Worm (Caenorhabditis elegans) whole organism, young adult: Measurements from ENCODE around the gene Y57G11C.33.

Source experiments
- F33H1.4 ChIP-seq: fragments of 200-800 bp; sonication (Bioruptor generic); IDR thresholded peaks from 2 replicates; pipeline ENCODE4 v1.3.6; 2022; ENCODE audit warnings: missing genetic modification reagents, missing genetic modification characterization, missing compliant biosample characterization
- K11D2.4 ChIP-seq: fragments of 200-800 bp; sonication (Bioruptor generic); IDR thresholded peaks from 2 replicates; pipeline ENCODE4 v1.3.6; 2022; ENCODE audit warnings: missing genetic modification reagents, missing genetic modification characterization, missing compliant biosample characterization
- T26A5.8 ChIP-seq: sonication (generic microtip); optimal IDR thresholded peaks from 2 replicates; lab custom pipeline; 2016; ENCODE audit warnings: missing genetic modification characterization, missing compliant biosample characterization
- aptf-3 ChIP-seq: fragments of 200-800 bp; sonication (Bioruptor generic); IDR thresholded peaks from 2 replicates; pipeline ENCODE4 v1.3.6; 2022; ENCODE audit warnings: missing genetic modification characterization, missing compliant biosample characterization
- atf-7 ChIP-seq: sonication (generic microtip); optimal IDR thresholded peaks from 2 replicates; lab custom pipeline; 2017; ENCODE audit warnings: mild to moderate bottlenecking, missing genetic modification characterization, missing compliant biosample characterization
- athp-1 ChIP-seq: sonication (generic microtip); optimal IDR thresholded peaks from 2 replicates; lab custom pipeline; 2017; ENCODE audit warnings: mild to moderate bottlenecking, missing genetic modification characterization, missing compliant biosample characterization
- attf-6 ChIP-seq: fragments of 200-800 bp; sonication (Bioruptor generic); IDR thresholded peaks from 2 replicates; pipeline ENCODE4 v1.3.6; 2022; ENCODE audit warnings: missing genetic modification reagents, missing genetic modification characterization, missing compliant biosample characterization
- cebp-1 ChIP-seq, 2 experiments: fragments of 200-800 bp in 1 of 2; sonication (Bioruptor generic) in 1 of 2; sonication (generic microtip) in 1 of 2; IDR thresholded peaks in 1 of 2; optimal IDR thresholded peaks in 1 of 2; 2 replicates each; pipeline versions ENCODE4 v1.3.6 to Lab custom; 2017 to 2022; ENCODE audit warnings: missing compliant biosample characterization in 2 of 2, missing genetic modification characterization in 2 of 2, mild to moderate bottlenecking in 1 of 2, missing genetic modification reagents in 1 of 2, moderate library complexity in 1 of 2
- ceh-27 ChIP-seq: fragments of 200-800 bp; sonication (Bioruptor generic); optimal IDR thresholded peaks from 2 replicates; lab custom pipeline; 2018; ENCODE audit warnings: mild to moderate bottlenecking, missing genetic modification characterization, moderate library complexity, missing compliant biosample characterization
- dox-1 ChIP-seq: fragments of 200-800 bp; sonication (Bioruptor generic); IDR thresholded peaks from 2 replicates; pipeline ENCODE4 v1.3.6; 2022; ENCODE audit warnings: missing genetic modification reagents, missing genetic modification characterization, missing compliant biosample characterization
- ekl-4 ChIP-seq: fragments of 200-800 bp; sonication (Bioruptor generic); IDR thresholded peaks from 2 replicates; pipeline ENCODE4 v1.3.6; 2022; ENCODE audit warnings: missing genetic modification reagents, missing genetic modification characterization, missing compliant biosample characterization
- hmg-1.2 ChIP-seq: fragments of 200-800 bp; sonication (Bioruptor generic); IDR thresholded peaks from 2 replicates; pipeline ENCODE4 v1.3.6; 2022; ENCODE audit warnings: missing genetic modification reagents, missing genetic modification characterization, missing compliant biosample characterization
- hmg-20 ChIP-seq: fragments of 200-800 bp; sonication (Bioruptor generic); IDR thresholded peaks from 2 replicates; pipeline ENCODE4 v1.3.6; 2022; ENCODE audit warnings: missing genetic modification reagents, missing genetic modification characterization, missing compliant biosample characterization
- hsf-1 ChIP-seq: fragments of 200-800 bp; sonication (Bioruptor generic); IDR thresholded peaks from 2 replicates; pipeline ENCODE4 v1.3.6; 2022; ENCODE audit warnings: missing genetic modification reagents, missing genetic modification characterization, missing compliant biosample characterization
- let-526 ChIP-seq: fragments of 200-800 bp; sonication (Bioruptor generic); IDR thresholded peaks from 2 replicates; pipeline ENCODE4 v1.3.6; 2022; ENCODE audit warnings: missing genetic modification reagents, missing genetic modification characterization, missing compliant biosample characterization
- let-607 ChIP-seq, 2 experiments: fragments of 200-800 bp in 1 of 2; sonication (Bioruptor generic) in 1 of 2; sonication (generic microtip) in 1 of 2; optimal IDR thresholded peaks; 2 replicates each; lab custom pipeline; 2016 to 2018; ENCODE audit warnings: mild to moderate bottlenecking in 2 of 2, missing compliant biosample characterization in 2 of 2, missing genetic modification characterization in 2 of 2, moderate library complexity in 2 of 2, missing genotype in 1 of 2
- lin-26 ChIP-seq: fragments of 200-800 bp; sonication (Bioruptor generic); IDR thresholded peaks from 2 replicates; pipeline ENCODE4 v1.3.6; 2022; ENCODE audit warnings: missing genetic modification reagents, missing genetic modification characterization, missing compliant biosample characterization
- lin-40 ChIP-seq: sonication (generic microtip); optimal IDR thresholded peaks from 2 replicates; lab custom pipeline; 2016; ENCODE audit warnings: missing genetic modification characterization, mild to moderate bottlenecking, missing compliant biosample characterization, missing genotype, missing genetic modification reagents
- lin-54 ChIP-seq: fragments of 200-800 bp; sonication (Bioruptor generic); optimal IDR thresholded peaks from 2 replicates; lab custom pipeline; 2018; ENCODE audit warnings: mild to moderate bottlenecking, missing genetic modification characterization, missing compliant biosample characterization
- lir-1 ChIP-seq: fragments of 200-800 bp; sonication (Bioruptor generic); conservative IDR thresholded peaks from 2 replicates; pipeline ENCODE4 v1.3.6; 2022; ENCODE audit warnings: missing genetic modification reagents, missing genetic modification characterization, missing compliant biosample characterization
- madf-3 ChIP-seq: fragments of 200-800 bp; sonication (Bioruptor generic); IDR thresholded peaks from 2 replicates; pipeline ENCODE4 v1.3.6; 2022; ENCODE audit warnings: missing genetic modification reagents, missing genetic modification characterization, missing compliant biosample characterization
- nhr-179 ChIP-seq: sonication (generic microtip); optimal IDR thresholded peaks from 2 replicates; lab custom pipeline; 2016; ENCODE audit warnings: mild to moderate bottlenecking, missing genetic modification characterization, missing compliant biosample characterization
- nhr-27 ChIP-seq: fragments of 200-800 bp; sonication (Bioruptor generic); optimal IDR thresholded peaks from 2 replicates; lab custom pipeline; 2018; ENCODE audit warnings: mild to moderate bottlenecking, missing genetic modification characterization, moderate library complexity, missing compliant biosample characterization
- nhr-80 ChIP-seq: sonication (generic microtip); optimal IDR thresholded peaks from 2 replicates; lab custom pipeline; 2016; ENCODE audit warnings: missing genetic modification characterization, missing compliant biosample characterization
- nhr-90 ChIP-seq: sonication (generic microtip); optimal IDR thresholded peaks from 2 replicates; lab custom pipeline; 2016; ENCODE audit warnings: missing genotype, mild to moderate bottlenecking, missing genetic modification characterization, missing compliant biosample characterization
- pbrm-1 ChIP-seq: fragments of 200-800 bp; sonication (Bioruptor generic); IDR thresholded peaks from 2 replicates; pipeline ENCODE4 v1.3.6; 2022; ENCODE audit warnings: missing genetic modification reagents, missing genetic modification characterization, missing compliant biosample characterization
- pha-4 ChIP-seq: fragments of 150-350 bp; sonication (generic microtip); optimal IDR thresholded peaks from 2 replicates; lab custom pipeline; 2014; ENCODE audit warnings: missing biosample characterization, missing genetic modification reagents, missing genetic modification characterization
- rpc-1 ChIP-seq, 2 experiments: fragments of 150-350 bp in 1 of 2; sonication (generic microtip) in 1 of 2; optimal IDR thresholded peaks; 2 replicates each; lab custom pipeline; 2014 to 2018; ENCODE audit warnings: missing biosample characterization in 1 of 2, missing genetic modification characterization in 1 of 2, missing genetic modification reagents in 1 of 2, missing genotype in 1 of 2
- sdz-38 ChIP-seq: sonication (generic microtip); optimal IDR thresholded peaks from 2 replicates; lab custom pipeline; 2016; ENCODE audit warnings: missing genotype, missing genetic modification characterization, missing compliant biosample characterization
- snpc-1.1 ChIP-seq: sonication (generic microtip); optimal IDR thresholded peaks from 2 replicates; lab custom pipeline; 2017; ENCODE audit warnings: missing genetic modification characterization, mild to moderate bottlenecking, missing compliant biosample characterization, antibody characterized with exemption, moderate library complexity, missing genotype, missing genetic modification reagents; ENCODE audit not compliant: insufficient read depth
- snpc-1.3 ChIP-seq: sonication (generic microtip); optimal IDR thresholded peaks from 2 replicates; lab custom pipeline; 2017; ENCODE audit warnings: missing genetic modification characterization, mild to moderate bottlenecking, missing compliant biosample characterization, antibody characterized with exemption, moderate library complexity, missing genotype, missing genetic modification reagents; ENCODE audit not compliant: insufficient read depth
- snpc-4 ChIP-seq, 5 experiments: fragments of 150-350 bp in 1 of 5; sonication (generic microtip) in 4 of 5; optimal IDR thresholded peaks; 2 replicates each; lab custom pipeline; 2014 to 2018; ENCODE audit warnings: missing genetic modification characterization in 5 of 5, missing biosample characterization in 3 of 5, antibody characterized with exemption in 2 of 5, mild to moderate bottlenecking in 2 of 5, missing compliant biosample characterization in 2 of 5, missing genotype in 2 of 5, moderate library complexity in 2 of 5, missing genetic modification reagents in 1 of 5
- tbp1 ChIP-seq: fragments of 200-800 bp; sonication (Bioruptor generic); optimal IDR thresholded peaks from 2 replicates; lab custom pipeline; 2018; ENCODE audit warnings: mild to moderate bottlenecking, missing genetic modification characterization, missing compliant biosample characterization
- unc-62 ChIP-seq: fragments of 150-350 bp; optimal IDR thresholded peaks from 2 replicates; lab custom pipeline; 2014; ENCODE audit warnings: missing biosample characterization, missing genetic modification reagents, missing genetic modification characterization
- xnd-1 ChIP-seq: sonication (generic microtip); optimal IDR thresholded peaks from 2 replicates; lab custom pipeline; 2016; ENCODE audit warnings: missing genotype, missing genetic modification reagents, missing genetic modification characterization, missing compliant biosample characterization
- zim-3 ChIP-seq: sonication (generic microtip); optimal IDR thresholded peaks from 2 replicates; lab custom pipeline; 2017; ENCODE audit warnings: mild to moderate bottlenecking, missing genetic modification characterization, moderate library complexity, missing compliant biosample characterization
- ztf-25 ChIP-seq: fragments of 200-800 bp; sonication (Bioruptor generic); IDR thresholded peaks from 2 replicates; pipeline ENCODE4 v1.3.6; 2022; ENCODE audit warnings: missing genetic modification reagents, missing genetic modification characterization, missing compliant biosample characterization
- ztf-28 ChIP-seq: fragments of 200-800 bp; sonication (Bioruptor generic); IDR thresholded peaks from 2 replicates; pipeline ENCODE4 v1.3.6; 2022; ENCODE audit warnings: missing genetic modification reagents, missing genetic modification characterization, missing compliant biosample characterization

Y57G11C.33 gene

DNA sequence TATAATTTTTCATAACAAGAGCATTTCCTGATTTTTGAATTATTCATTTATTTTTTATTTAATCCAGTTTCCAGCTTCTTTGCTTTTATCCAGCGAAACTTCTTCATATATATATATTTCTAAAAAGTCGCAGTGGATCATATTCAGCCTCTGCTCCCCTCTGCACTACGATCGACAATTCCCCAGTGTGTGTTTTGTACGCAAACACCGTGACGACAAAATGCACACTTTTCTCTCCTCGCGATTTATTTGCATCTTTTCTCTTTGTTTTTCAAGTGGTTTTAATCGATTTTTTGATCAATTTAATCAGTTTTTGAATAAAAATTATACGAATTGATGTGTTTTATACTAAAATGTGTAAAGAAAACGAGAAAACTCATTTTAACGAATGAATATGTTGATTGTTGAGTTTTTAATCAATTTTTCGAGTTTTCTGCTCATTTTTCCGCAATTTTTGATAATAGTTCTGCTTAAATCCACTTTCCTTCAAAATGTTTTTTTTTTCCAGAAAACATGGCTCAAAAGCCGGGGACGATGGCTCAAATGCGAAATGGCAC lies at the start of gene Y57G11C.33:
Y57G11C.33 (plus strand) TSS at position 507 of the 557 bp plus-strand sequence.
- TF ChIP-seq snpc-4 (GFP tag; optimal IDR thresholded peaks at IDR 0.05; lab: Kevin White, UChicago) (peak; percentile 85), snpc-4 (tag; optimal IDR thresholded peaks at IDR 0.05; lab: Kevin White, UChicago) (peak in 3 of 4 experiments; percentile 89 to 91 (median 89)), nhr-179 (tag; lab: Kevin White, UChicago) (no peak), ztf-25 (GFP tag; lab: Robert Waterston, UW) (no peak), snpc-1.3 (tag; lab: Kevin White, UChicago) (peak; percentile 38), madf-3 (GFP tag; lab: Robert Waterston, UW) (no peak), attf-6 (peak; percentile 82), tbp1 (GFP tag; lab: Kevin White, UChicago) (peak; percentile 46), xnd-1 (tag; lab: Kevin White, UChicago) (no peak), let-526 (no peak), unc-62 (GFP tag; lab: Kevin White, UChicago) (no peak), hmg-1.2 (GFP tag; lab: Robert Waterston, UW) (peak; percentile 22; the same call in 1 of the 2 replicates)

DNA sequence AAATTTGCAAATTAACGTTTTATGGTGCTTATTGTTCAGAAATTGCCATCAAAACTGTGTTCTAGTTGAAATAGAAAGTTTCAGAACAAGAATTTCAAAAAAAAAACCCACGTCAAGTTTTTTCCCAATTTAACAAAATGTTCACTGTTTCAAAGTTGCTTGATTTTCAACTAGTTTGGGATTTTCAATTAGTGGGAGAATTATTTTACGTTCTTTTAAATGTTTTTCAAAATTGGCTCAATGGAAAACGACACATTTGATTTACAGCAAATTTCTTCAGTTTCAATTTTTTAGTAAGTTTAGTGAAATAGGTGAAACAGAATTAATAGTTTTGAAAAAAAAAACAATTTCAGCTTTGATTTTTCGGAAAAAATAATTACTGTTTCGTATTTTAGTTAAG lies 48.3 kb upstream of the Y57G11C.33 start:
- TF ChIP-seq nhr-27 (tag; lab: Kevin White, UChicago) (no peak), snpc-4 (GFP tag; optimal IDR thresholded peaks at IDR 0.05; lab: Kevin White, UChicago) (no peak), snpc-4 (tag; optimal IDR thresholded peaks at IDR 0.05; lab: Kevin White, UChicago) (peak in 1 of 4 experiments; percentile 55)

DNA sequence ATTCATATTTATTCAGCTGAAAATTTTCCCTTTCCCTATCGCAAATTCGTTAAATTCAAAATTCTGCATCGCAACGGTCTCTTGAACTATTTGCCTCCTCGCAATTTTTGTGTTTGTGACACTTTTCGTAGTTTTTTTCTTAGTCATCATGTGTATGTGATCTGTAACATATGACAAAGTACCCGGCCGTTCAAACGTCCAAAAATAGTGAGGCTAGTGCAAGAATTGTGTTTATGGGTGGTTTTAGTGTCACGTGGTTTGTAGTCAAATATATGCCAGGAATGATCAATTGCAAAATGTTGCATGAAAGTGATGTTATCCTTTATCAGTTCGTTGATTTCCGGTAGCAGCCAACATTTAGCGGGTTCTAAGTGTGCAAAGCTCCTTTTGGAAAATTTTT lies 47.1 kb upstream of the Y57G11C.33 start:
- peak; percentile 27; the same call in 1 of the 2 replicates for TF ChIP-seq lin-26 (GFP tag; lab: Robert Waterston, UW)
- TF ChIP-seq cebp-1 (GFP tag; IDR thresholded peaks at IDR 0.05; lab: Robert Waterston, UW), result no peak
- TF ChIP-seq cebp-1 (tag; optimal IDR thresholded peaks at IDR 0.05; lab: Kevin White, UChicago), result peak; percentile 50
- TF ChIP-seq lin-40, result peak; percentile 0
- TF ChIP-seq tbp1 (GFP tag; lab: Kevin White, UChicago), result no peak
- TF ChIP-seq nhr-80, result peak; percentile 59
- TF ChIP-seq sdz-38, result no peak
- TF ChIP-seq atf-7 (tag; lab: Kevin White, UChicago), result no peak
- peak; percentile 49 for TF ChIP-seq pha-4 (tag; lab: Kevin White, UChicago)
- TF ChIP-seq, all 124 proteins: peak for 5

DNA sequence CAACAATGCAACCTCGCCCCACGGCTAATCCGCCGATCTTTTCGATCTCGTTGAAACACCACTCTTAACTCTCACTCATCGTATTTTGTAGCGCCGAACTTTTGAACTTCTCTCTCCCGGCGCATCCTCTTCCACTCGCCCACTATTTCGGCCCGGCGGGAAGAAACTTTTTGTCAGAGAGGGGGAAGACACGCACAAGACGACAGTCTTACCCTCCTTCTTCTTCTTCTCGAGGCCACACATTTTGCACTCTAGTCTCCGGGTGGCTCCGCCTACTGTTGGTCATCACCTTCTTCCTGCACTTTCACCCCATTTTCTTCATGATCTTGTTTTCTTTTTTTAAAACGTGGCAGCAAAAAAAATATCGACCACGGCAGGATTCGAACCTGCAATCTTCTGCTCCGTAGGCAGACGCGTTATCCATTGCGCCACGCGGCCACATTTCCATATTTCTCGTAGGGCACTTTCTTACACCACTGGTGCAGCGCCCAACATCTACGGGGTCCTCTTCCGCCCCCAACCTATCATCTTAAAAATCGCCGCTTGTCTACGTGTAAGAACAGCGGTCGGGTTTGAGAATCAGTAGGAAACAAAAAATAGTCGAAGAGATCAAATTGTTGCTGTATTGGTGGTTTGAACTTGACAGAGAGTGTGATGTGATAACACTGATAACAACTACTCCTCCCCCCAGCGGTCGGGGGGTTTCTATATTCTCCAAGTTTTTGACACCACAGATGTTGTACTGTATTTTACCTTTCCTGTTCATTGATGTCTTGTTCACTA lies 45.7 kb upstream of the Y57G11C.33 start:
- TF ChIP-seq dox-1 (GFP tag; lab: Robert Waterston, UW), result peak; percentile 74
- no peak for TF ChIP-seq K11D2.4
- TF ChIP-seq T26A5.8 (tag; lab: Kevin White, UChicago), result peak; percentile 5
- TF ChIP-seq atf-7 (tag; lab: Kevin White, UChicago), result no peak
- peak; percentile 73 for TF ChIP-seq snpc-1.1 (tag; lab: Kevin White, UChicago)
- peak; percentile 39 for TF ChIP-seq zim-3 (tag; lab: Kevin White, UChicago)
- 0 out of 2 replicates have a peak, but pooled peaks have one; percentile 5 for TF ChIP-seq hsf-1
- peak; percentile 23; the same call in 1 of the 2 replicates for TF ChIP-seq F33H1.4 (GFP tag; lab: Robert Waterston, UW)
- TF ChIP-seq nhr-90 (tag; lab: Kevin White, UChicago), result peak; percentile 51
- peak; percentile 41; the same call in 1 of the 2 replicates for TF ChIP-seq hmg-1.2 (GFP tag; lab: Robert Waterston, UW)
- peak; percentile 4; the same call in 1 of the 2 replicates for TF ChIP-seq lir-1 (GFP tag; lab: Robert Waterston, UW)
- peak; percentile 7 to 25 for TF ChIP-seq let-607 (tag; optimal IDR thresholded peaks at IDR 0.05; lab: Kevin White, UChicago)
- TF ChIP-seq athp-1 (tag; lab: Kevin White, UChicago), result peak; percentile 18
- peak; percentile 88 for TF ChIP-seq tbp1 (GFP tag; lab: Kevin White, UChicago)
- TF ChIP-seq ekl-4 (GFP tag; lab: Robert Waterston, UW), result no peak
- no peak for TF ChIP-seq hmg-20 (GFP tag; lab: Robert Waterston, UW)
- TF ChIP-seq rpc-1 (optimal IDR thresholded peaks at IDR 0.05; lab: Kevin White, UChicago), result peak; percentile 52
- TF ChIP-seq rpc-1 (tag; optimal IDR thresholded peaks at IDR 0.05; lab: Kevin White, UChicago), result peak; percentile 76
- TF ChIP-seq ztf-28, result no peak
- TF ChIP-seq ceh-27 (GFP tag; lab: Kevin White, UChicago), result peak; percentile 24
- TF ChIP-seq aptf-3 (GFP tag; lab: Robert Waterston, UW), result no peak
- peak; percentile 48; the same call in 1 of the 2 replicates for TF ChIP-seq pbrm-1
- TF ChIP-seq lin-54, result no peak
